Worm (Caenorhabditis elegans) whole organism, young adult: ENCODE results near the gene acc-4.

Experiments used
- F10E7.11 ChIP-seq: sonication (generic microtip); optimal IDR thresholded peaks from 2 replicates; lab custom pipeline; 2017; ENCODE audit warnings: mild to moderate bottlenecking, missing genetic modification characterization, moderate library complexity, missing compliant biosample characterization
- F22D6.2 ChIP-seq: sonication (generic microtip); optimal IDR thresholded peaks from 2 replicates; lab custom pipeline; 2016; ENCODE audit warnings: mild to moderate bottlenecking, missing genetic modification characterization, missing compliant biosample characterization
- F37B4.10 ChIP-seq: fragments of 200-800 bp; sonication (Bioruptor generic); IDR thresholded peaks from 2 replicates; pipeline ENCODE4 v1.3.6; 2022; ENCODE audit warnings: missing genetic modification characterization, missing compliant biosample characterization
- F39B2.1 ChIP-seq: fragments of 200-800 bp; sonication (Bioruptor generic); IDR thresholded peaks from 2 replicates; pipeline ENCODE4 v1.3.6; 2022; ENCODE audit warnings: missing genetic modification reagents, missing genetic modification characterization, missing compliant biosample characterization
- F57A8.1 ChIP-seq: fragments of 200-800 bp; sonication (Bioruptor generic); optimal IDR thresholded peaks from 2 replicates; lab custom pipeline; 2018; ENCODE audit warnings: mild to moderate bottlenecking, missing genetic modification characterization, moderate library complexity, missing compliant biosample characterization
- K11D2.4 ChIP-seq: fragments of 200-800 bp; sonication (Bioruptor generic); IDR thresholded peaks from 2 replicates; pipeline ENCODE4 v1.3.6; 2022; ENCODE audit warnings: missing genetic modification reagents, missing genetic modification characterization, missing compliant biosample characterization
- K12H6.12 ChIP-seq: fragments of 200-800 bp; sonication (Bioruptor generic); optimal IDR thresholded peaks from 2 replicates; lab custom pipeline; 2018; ENCODE audit warnings: mild to moderate bottlenecking, missing genetic modification characterization, missing compliant biosample characterization
- Y53G8AR.9 ChIP-seq: fragments of 200-800 bp; sonication (Bioruptor generic); conservative IDR thresholded peaks from 2 replicates; pipeline ENCODE4 v1.3.6; 2022; ENCODE audit warnings: missing genetic modification reagents, missing genetic modification characterization, missing compliant biosample characterization
- Y56A3A.18 ChIP-seq: fragments of 200-800 bp; sonication (Bioruptor generic); IDR thresholded peaks from 2 replicates; pipeline ENCODE4 v1.3.6; 2022; ENCODE audit warnings: missing genetic modification reagents, missing genetic modification characterization, missing compliant biosample characterization
- Y95B8A.8 ChIP-seq: fragments of 200-800 bp; sonication (Bioruptor generic); IDR thresholded peaks from 2 replicates; pipeline ENCODE4 v1.3.6; 2022; ENCODE audit warnings: missing genetic modification reagents, missing genetic modification characterization, missing compliant biosample characterization
- ama-1 ChIP-seq, 3 experiments: fragments of 150-350 bp in 1 of 3; sonication (generic microtip) in 2 of 3; optimal IDR thresholded peaks; 2 replicates each; lab custom pipeline; 2014 to 2018; ENCODE audit warnings: missing biosample characterization in 2 of 3, missing genetic modification characterization in 2 of 3, missing genetic modification reagents in 2 of 3
- attf-5 ChIP-seq: fragments of 200-800 bp; sonication (Bioruptor generic); optimal IDR thresholded peaks from 2 replicates; lab custom pipeline; 2018; ENCODE audit warnings: mild to moderate bottlenecking, missing genetic modification characterization, missing compliant biosample characterization
- cebp-1 ChIP-seq, 2 experiments: fragments of 200-800 bp in 1 of 2; sonication (Bioruptor generic) in 1 of 2; sonication (generic microtip) in 1 of 2; IDR thresholded peaks in 1 of 2; optimal IDR thresholded peaks in 1 of 2; 2 replicates each; pipeline versions ENCODE4 v1.3.6 to Lab custom; 2017 to 2022; ENCODE audit warnings: missing compliant biosample characterization in 2 of 2, missing genetic modification characterization in 2 of 2, mild to moderate bottlenecking in 1 of 2, missing genetic modification reagents in 1 of 2, moderate library complexity in 1 of 2
- ceh-40 ChIP-seq: fragments of 200-800 bp; sonication (Bioruptor generic); IDR thresholded peaks from 2 replicates; pipeline ENCODE4 v1.3.6; 2022; ENCODE audit warnings: missing genetic modification characterization, missing compliant biosample characterization
- chd-7 ChIP-seq: sonication (generic microtip); optimal IDR thresholded peaks from 2 replicates; lab custom pipeline; 2016; ENCODE audit warnings: mild to moderate bottlenecking, missing genetic modification characterization, moderate library complexity, missing compliant biosample characterization
- dox-1 ChIP-seq: fragments of 200-800 bp; sonication (Bioruptor generic); IDR thresholded peaks from 2 replicates; pipeline ENCODE4 v1.3.6; 2022; ENCODE audit warnings: missing genetic modification reagents, missing genetic modification characterization, missing compliant biosample characterization
- dpl-1 ChIP-seq: fragments of 150-350 bp; optimal IDR thresholded peaks from 2 replicates; lab custom pipeline; 2014; ENCODE audit warnings: missing biosample characterization, missing genetic modification reagents, missing genetic modification characterization
- ekl-4 ChIP-seq: fragments of 200-800 bp; sonication (Bioruptor generic); IDR thresholded peaks from 2 replicates; pipeline ENCODE4 v1.3.6; 2022; ENCODE audit warnings: missing genetic modification reagents, missing genetic modification characterization, missing compliant biosample characterization
- hlh-12 ChIP-seq: sonication (generic microtip); optimal IDR thresholded peaks from 2 replicates; lab custom pipeline; 2016; ENCODE audit warnings: missing genetic modification characterization, missing compliant biosample characterization
- hmg-1.2 ChIP-seq: fragments of 200-800 bp; sonication (Bioruptor generic); IDR thresholded peaks from 2 replicates; pipeline ENCODE4 v1.3.6; 2022; ENCODE audit warnings: missing genetic modification reagents, missing genetic modification characterization, missing compliant biosample characterization
- let-607 ChIP-seq, 2 experiments: fragments of 200-800 bp in 1 of 2; sonication (Bioruptor generic) in 1 of 2; sonication (generic microtip) in 1 of 2; optimal IDR thresholded peaks; 2 replicates each; lab custom pipeline; 2016 to 2018; ENCODE audit warnings: mild to moderate bottlenecking in 2 of 2, missing compliant biosample characterization in 2 of 2, missing genetic modification characterization in 2 of 2, moderate library complexity in 2 of 2, missing genotype in 1 of 2
- lin-40 ChIP-seq: sonication (generic microtip); optimal IDR thresholded peaks from 2 replicates; lab custom pipeline; 2016; ENCODE audit warnings: missing genetic modification characterization, mild to moderate bottlenecking, missing compliant biosample characterization, missing genotype, missing genetic modification reagents
- lsy-27 ChIP-seq: sonication (generic microtip); optimal IDR thresholded peaks from 2 replicates; lab custom pipeline; 2017; ENCODE audit warnings: missing genetic modification characterization, mild to moderate bottlenecking, missing compliant biosample characterization, antibody characterized with exemption, missing genotype, borderline replicate concordance; ENCODE audit not compliant: insufficient read depth
- madf-8 ChIP-seq: fragments of 200-800 bp; sonication (Bioruptor generic); conservative IDR thresholded peaks from 2 replicates; pipeline ENCODE4 v1.3.6; 2022; ENCODE audit warnings: missing genetic modification reagents, missing genetic modification characterization, missing compliant biosample characterization
- mel-28 ChIP-seq: sonication (generic microtip); optimal IDR thresholded peaks from 2 replicates; lab custom pipeline; 2016; ENCODE audit warnings: borderline replicate concordance, mild to moderate bottlenecking, missing genetic modification characterization, missing compliant biosample characterization
- nfya-1 ChIP-seq: sonication (generic microtip); optimal IDR thresholded peaks from 2 replicates; lab custom pipeline; 2017; ENCODE audit warnings: antibody characterized with exemption, missing compliant biosample characterization, missing genetic modification characterization, borderline replicate concordance; ENCODE audit not compliant: insufficient read depth
- nhr-179 ChIP-seq: sonication (generic microtip); optimal IDR thresholded peaks from 2 replicates; lab custom pipeline; 2016; ENCODE audit warnings: mild to moderate bottlenecking, missing genetic modification characterization, missing compliant biosample characterization
- nhr-80 ChIP-seq: sonication (generic microtip); optimal IDR thresholded peaks from 2 replicates; lab custom pipeline; 2016; ENCODE audit warnings: missing genetic modification characterization, missing compliant biosample characterization
- pha-4 ChIP-seq: fragments of 150-350 bp; sonication (generic microtip); optimal IDR thresholded peaks from 2 replicates; lab custom pipeline; 2014; ENCODE audit warnings: missing biosample characterization, missing genetic modification reagents, missing genetic modification characterization
- repo-1 ChIP-seq: sonication (generic microtip); optimal IDR thresholded peaks from 2 replicates; lab custom pipeline; 2017; ENCODE audit warnings: mild to moderate bottlenecking, missing genetic modification characterization, missing compliant biosample characterization
- sdz-38 ChIP-seq: sonication (generic microtip); optimal IDR thresholded peaks from 2 replicates; lab custom pipeline; 2016; ENCODE audit warnings: missing genotype, missing genetic modification characterization, missing compliant biosample characterization
- snpc-1.1 ChIP-seq: sonication (generic microtip); optimal IDR thresholded peaks from 2 replicates; lab custom pipeline; 2017; ENCODE audit warnings: missing genetic modification characterization, mild to moderate bottlenecking, missing compliant biosample characterization, antibody characterized with exemption, moderate library complexity, missing genotype, missing genetic modification reagents; ENCODE audit not compliant: insufficient read depth
- sptf-2 ChIP-seq: fragments of 200-800 bp; sonication (Bioruptor generic); optimal IDR thresholded peaks from 2 replicates; lab custom pipeline; 2018; ENCODE audit warnings: mild to moderate bottlenecking, missing genetic modification characterization, missing compliant biosample characterization
- tbp1 ChIP-seq: fragments of 200-800 bp; sonication (Bioruptor generic); optimal IDR thresholded peaks from 2 replicates; lab custom pipeline; 2018; ENCODE audit warnings: mild to moderate bottlenecking, missing genetic modification characterization, missing compliant biosample characterization
- unc-62 ChIP-seq: fragments of 150-350 bp; optimal IDR thresholded peaks from 2 replicates; lab custom pipeline; 2014; ENCODE audit warnings: missing biosample characterization, missing genetic modification reagents, missing genetic modification characterization
- xnd-1 ChIP-seq: sonication (generic microtip); optimal IDR thresholded peaks from 2 replicates; lab custom pipeline; 2016; ENCODE audit warnings: missing genotype, missing genetic modification reagents, missing genetic modification characterization, missing compliant biosample characterization
- zim-3 ChIP-seq: sonication (generic microtip); optimal IDR thresholded peaks from 2 replicates; lab custom pipeline; 2017; ENCODE audit warnings: mild to moderate bottlenecking, missing genetic modification characterization, moderate library complexity, missing compliant biosample characterization
- ztf-18 ChIP-seq: sonication (generic microtip); optimal IDR thresholded peaks from 2 replicates; lab custom pipeline; 2016; ENCODE audit warnings: missing genotype, mild to moderate bottlenecking, missing genetic modification characterization, missing compliant biosample characterization
- ztf-22 ChIP-seq: fragments of 200-800 bp; sonication (Bioruptor generic); optimal IDR thresholded peaks from 2 replicates; lab custom pipeline; 2018; ENCODE audit warnings: mild to moderate bottlenecking, missing genetic modification characterization, moderate library complexity, missing compliant biosample characterization
- ztf-25 ChIP-seq: fragments of 200-800 bp; sonication (Bioruptor generic); IDR thresholded peaks from 2 replicates; pipeline ENCODE4 v1.3.6; 2022; ENCODE audit warnings: missing genetic modification reagents, missing genetic modification characterization, missing compliant biosample characterization
- ztf-26 ChIP-seq: sonication (generic microtip); optimal IDR thresholded peaks from 2 replicates; lab custom pipeline; 2017; ENCODE audit warnings: missing genetic modification characterization, missing compliant biosample characterization
- ztf-28 ChIP-seq: fragments of 200-800 bp; sonication (Bioruptor generic); IDR thresholded peaks from 2 replicates; pipeline ENCODE4 v1.3.6; 2022; ENCODE audit warnings: missing genetic modification reagents, missing genetic modification characterization, missing compliant biosample characterization
- ztf-3 ChIP-seq: fragments of 200-800 bp; sonication (Bioruptor generic); optimal IDR thresholded peaks from 2 replicates; lab custom pipeline; 2018; ENCODE audit warnings: mild to moderate bottlenecking, missing genetic modification characterization, missing compliant biosample characterization
- ztf-6 ChIP-seq: fragments of 200-800 bp; sonication (Bioruptor generic); IDR thresholded peaks from 2 replicates; pipeline ENCODE4 v1.3.6; 2022; ENCODE audit warnings: missing genetic modification reagents, missing genetic modification characterization, missing compliant biosample characterization

Gene acc-4

DNA sequence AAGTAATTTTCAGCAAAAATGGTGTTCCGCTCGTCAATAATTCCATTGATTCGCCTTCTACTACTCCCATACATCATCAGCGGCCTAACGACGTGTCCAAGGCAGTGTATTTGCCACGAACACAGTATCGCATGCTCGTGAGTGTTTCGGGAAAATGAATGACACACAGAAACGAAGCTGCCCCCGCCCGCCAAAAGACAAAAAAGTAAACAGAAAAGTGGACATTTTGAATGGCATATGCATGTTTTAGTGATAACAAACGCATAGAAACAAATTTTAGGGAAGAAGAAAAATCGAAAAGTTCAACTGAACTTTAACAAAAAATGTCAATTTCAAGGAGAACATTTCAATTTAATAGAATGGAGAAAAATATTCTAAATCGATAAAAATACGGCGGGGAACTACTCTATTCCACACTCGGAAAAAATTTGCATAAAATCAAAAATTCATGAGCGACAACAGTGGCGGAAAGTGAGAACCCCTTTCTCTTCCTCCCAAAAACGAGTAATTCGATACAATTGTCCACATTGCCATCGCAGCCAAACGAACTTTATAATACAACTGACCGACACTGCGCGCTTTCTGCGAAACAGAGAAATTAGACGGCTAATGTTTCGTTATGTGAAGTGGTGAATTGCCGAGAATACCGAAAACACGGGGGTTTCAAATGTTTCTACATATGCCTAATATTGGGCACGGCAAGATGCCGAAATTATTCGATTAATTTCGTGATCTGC is 44.8 kb upstream of the acc-4 start:
- TF ChIP-seq nhr-179 (tag; lab: Kevin White, UChicago) (no peak), cebp-1 (GFP tag; IDR thresholded peaks at IDR 0.05; lab: Robert Waterston, UW) (no peak), cebp-1 (tag; optimal IDR thresholded peaks at IDR 0.05; lab: Kevin White, UChicago) (peak; percentile 33), ztf-25 (GFP tag; lab: Robert Waterston, UW) (no peak), ztf-3 (GFP tag; lab: Kevin White, UChicago) (no peak), dox-1 (GFP tag; lab: Robert Waterston, UW) (peak; percentile 20; the same call in 1 of the 2 replicates), ztf-6 (GFP tag; lab: Robert Waterston, UW) (no peak), K12H6.12 (tag; lab: Kevin White, UChicago) (no peak), hmg-1.2 (0 out of 2 replicates have a peak, but pooled peaks have one; percentile 12), madf-8 (GFP tag; lab: Robert Waterston, UW) (no peak), lin-40 (tag; lab: Kevin White, UChicago) (no peak), hlh-12 (no peak), sptf-2 (no peak), Y95B8A.8 (GFP tag; lab: Robert Waterston, UW) (peak; percentile 39; the same call in 1 of the 2 replicates), attf-5 (GFP tag; lab: Kevin White, UChicago) (peak; percentile 11), mel-28 (tag; lab: Kevin White, UChicago) (no peak), ztf-26 (tag; lab: Kevin White, UChicago) (no peak), dpl-1 (GFP tag; lab: Kevin White, UChicago) (no peak), sdz-38 (tag; lab: Kevin White, UChicago) (no peak), Y56A3A.18 (no peak), F10E7.11 (tag; lab: Kevin White, UChicago) (no peak), F39B2.1 (GFP tag; lab: Robert Waterston, UW) (no peak), nhr-80 (peak; percentile 92), ztf-28 (GFP tag; lab: Robert Waterston, UW) (no peak), lsy-27 (tag; lab: Kevin White, UChicago) (no peak), ama-1 (optimal IDR thresholded peaks at IDR 0.05; lab: Kevin White, UChicago) (no peak), ama-1 (GFP tag; optimal IDR thresholded peaks at IDR 0.05; lab: Kevin White, UChicago) (no peak), repo-1 (no peak), ztf-22 (no peak), let-607 (tag; optimal IDR thresholded peaks at IDR 0.05; lab: Kevin White, UChicago) (peak; percentile 87 to 94), K11D2.4 (GFP tag; lab: Robert Waterston, UW) (no peak), F57A8.1 (GFP tag; lab: Kevin White, UChicago) (no peak), tbp1 (GFP tag; lab: Kevin White, UChicago) (peak; percentile 16), pha-4 (tag; lab: Kevin White, UChicago) (peak; percentile 36), unc-62 (GFP tag; lab: Kevin White, UChicago) (peak; percentile 17)

- no peak for TF ChIP-seq zim-3 (tag; lab: Kevin White, UChicago)
- no peak for TF ChIP-seq cebp-1 (GFP tag; IDR thresholded peaks at IDR 0.05; lab: Robert Waterston, UW)
- peak; percentile 13 for TF ChIP-seq cebp-1 (tag; optimal IDR thresholded peaks at IDR 0.05; lab: Kevin White, UChicago)
- TF ChIP-seq F37B4.10 (GFP tag; lab: Robert Waterston, UW): 0 out of 2 replicates have a peak, but pooled peaks have one; percentile 20
- peak; percentile 58 for TF ChIP-seq dox-1 (GFP tag; lab: Robert Waterston, UW)
- TF ChIP-seq nhr-179 (tag; lab: Kevin White, UChicago): no peak
- peak; percentile 74 for TF ChIP-seq nhr-80
- TF ChIP-seq Y53G8AR.9 (GFP tag; lab: Robert Waterston, UW): 0 out of 2 replicates have a peak, but pooled peaks have one; percentile 48
- TF ChIP-seq nfya-1: no peak
- TF ChIP-seq xnd-1: no peak
- no peak for TF ChIP-seq ceh-40 (GFP tag; lab: Robert Waterston, UW)
- no peak for TF ChIP-seq ztf-18 (tag; lab: Kevin White, UChicago)
- no peak for TF ChIP-seq madf-8 (GFP tag; lab: Robert Waterston, UW)
- TF ChIP-seq F22D6.2: no peak
- TF ChIP-seq ekl-4 (GFP tag; lab: Robert Waterston, UW): no peak
- no peak for TF ChIP-seq snpc-1.1 (tag; lab: Kevin White, UChicago)
- no peak for TF ChIP-seq Y95B8A.8 (GFP tag; lab: Robert Waterston, UW)
- peak; percentile 32 for TF ChIP-seq chd-7 (tag; lab: Kevin White, UChicago)
These were observed 43.6 kb upstream of the acc-4 start, which contains the start of gene lron-13 for ce11 chrIII:13527424-13528097. Gene lron-13 (plus strand): TSS chrIII:13527438.
